Worm (Caenorhabditis elegans) whole organism, early embryonic: ENCODE measurements around the gene Y57G11A.4.

ENCODE experiments used
- B0310.2 ChIP-seq: sonication (generic microtip); optimal IDR thresholded peaks from 2 replicates; lab custom pipeline; 2016; ENCODE audit warnings: mild to moderate bottlenecking, missing genetic modification characterization, missing compliant biosample characterization
- F13C5.2 ChIP-seq: sonication (generic microtip); optimal IDR thresholded peaks from 2 replicates; lab custom pipeline; 2017; ENCODE audit warnings: mild to moderate bottlenecking, missing genetic modification characterization, inconsistent platforms, missing compliant biosample characterization
- aly-1 ChIP-seq: sonication (generic microtip); optimal IDR thresholded peaks from 2 replicates; lab custom pipeline; 2016; ENCODE audit warnings: missing genetic modification characterization, missing compliant biosample characterization
- ama-1 ChIP-seq: fragments of 150-350 bp; optimal IDR thresholded peaks from 2 replicates; lab custom pipeline; 2014
- ceh-13 ChIP-seq: fragments of 200-800 bp; sonication (Bioruptor generic); optimal IDR thresholded peaks from 2 replicates; lab custom pipeline; 2018; ENCODE audit warnings: mild to moderate bottlenecking, missing genetic modification characterization, missing compliant biosample characterization
- ceh-36 ChIP-seq: sonication (generic microtip); optimal IDR thresholded peaks from 2 replicates; lab custom pipeline; 2016; ENCODE audit warnings: missing genetic modification characterization, inconsistent platforms, missing compliant biosample characterization
- flt-1 ChIP-seq: fragments of 200-800 bp; sonication (Bioruptor generic); IDR thresholded peaks from 2 replicates; pipeline ENCODE4 v1.3.6; 2022; ENCODE audit warnings: missing genetic modification characterization, missing compliant biosample characterization
- hmbx-1 ChIP-seq: sonication (generic microtip); optimal IDR thresholded peaks from 2 replicates; lab custom pipeline; 2016; ENCODE audit warnings: mild to moderate bottlenecking, missing genetic modification characterization, missing compliant biosample characterization
- hnd-1 ChIP-seq: sonication (generic microtip); optimal IDR thresholded peaks from 2 replicates; lab custom pipeline; 2016; ENCODE audit warnings: missing genetic modification characterization, missing compliant biosample characterization
- pes-1 ChIP-seq: fragments of 200-800 bp; sonication (Bioruptor generic); IDR thresholded peaks from 2 replicates; pipeline ENCODE4 v1.3.6; 2022; ENCODE audit warnings: missing genetic modification reagents, missing genetic modification characterization, missing compliant biosample characterization
- scrt-1 ChIP-seq: fragments of 200-800 bp; sonication (Bioruptor generic); IDR thresholded peaks from 2 replicates; pipeline ENCODE4 v1.3.6; 2022; ENCODE audit warnings: missing genetic modification characterization, missing compliant biosample characterization
- sea-1 ChIP-seq: fragments of 200-800 bp; sonication (Bioruptor generic); conservative IDR thresholded peaks from 2 replicates; pipeline ENCODE4 v1.3.6; 2022; ENCODE audit warnings: missing genetic modification characterization, missing compliant biosample characterization

- no peak for TF ChIP-seq ama-1 (lab: Kevin White, UChicago)
- TF ChIP-seq ceh-13 (GFP tag; lab: Kevin White, UChicago) = no peak
- TF ChIP-seq flt-1 (GFP tag; lab: Robert Waterston, UW) = no peak
- TF ChIP-seq F13C5.2 = no peak
- TF ChIP-seq aly-1 (tag; lab: Kevin White, UChicago) = no peak
- no peak for TF ChIP-seq hnd-1 (tag; lab: Kevin White, UChicago)
- TF ChIP-seq pes-1 (GFP tag; lab: Robert Waterston, UW) = no peak
- no peak for TF ChIP-seq hmbx-1 (tag; lab: Kevin White, UChicago)
- TF ChIP-seq scrt-1 = no peak
- no peak for TF ChIP-seq ceh-36
- no peak for TF ChIP-seq sea-1 (GFP tag; lab: Robert Waterston, UW)
- TF ChIP-seq B0310.2 (tag; lab: Kevin White, UChicago) = no peak
Measured at ce11 chrIV:14506995-14507394, 24.9 kb downstream of the Y57G11A.4 start.
